Fruit fly (Drosophila melanogaster): ENCODE results near the gene ed.
A peak's percentile ranks its signal among the peaks of the same experiment; 100 is the strongest.

ed gene

DNA sequence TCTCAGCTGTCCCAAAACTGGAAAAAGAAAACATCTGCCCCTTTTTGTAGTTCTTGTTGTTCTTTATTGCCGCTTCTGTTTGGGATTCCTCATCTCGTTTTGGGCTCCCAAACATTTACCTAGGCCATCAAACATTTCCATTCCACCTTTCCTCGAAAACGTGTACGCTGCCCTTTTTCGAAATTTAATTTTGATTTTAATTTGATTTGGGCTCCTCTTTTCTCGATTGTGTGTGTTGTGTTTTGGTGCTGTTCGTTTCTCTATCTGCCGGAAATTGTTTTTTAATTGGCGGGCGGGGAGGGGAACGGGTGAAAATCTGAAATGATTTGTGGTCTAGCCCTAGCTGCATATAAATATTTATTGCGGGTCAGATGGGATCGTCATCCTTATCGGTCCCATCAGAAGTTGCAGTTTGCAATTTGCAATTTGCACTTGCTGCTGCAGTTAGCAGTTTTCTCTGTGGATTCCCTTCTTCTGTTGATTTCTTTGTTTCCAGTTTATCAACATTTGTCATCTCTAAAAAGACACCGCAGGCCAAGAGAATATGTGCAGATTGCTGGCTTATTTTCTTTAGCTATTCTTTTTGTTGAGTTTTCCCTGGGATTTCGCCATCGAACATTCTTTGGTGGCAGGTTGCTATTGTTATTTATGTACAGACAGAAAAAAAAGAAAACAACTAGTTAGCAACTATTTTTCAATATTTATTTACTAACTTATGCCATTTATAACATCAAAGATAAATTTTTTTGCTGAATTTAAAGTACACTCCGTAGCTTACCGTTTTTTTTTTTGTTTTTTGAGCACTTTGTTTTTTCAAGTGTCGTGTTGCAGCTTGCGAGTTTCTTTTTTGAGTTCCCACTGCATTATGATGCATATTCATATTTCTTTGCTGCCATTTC lies 24.0 kb downstream of the ed start (continued):
- TF ChIP-seq CG31224 (GFP tag; IDR thresholded peaks at IDR 0.05) (no peak), Six4 (GFP tag; optimal IDR thresholded peaks at IDR 0.05) (no peak), Mrtf (GFP tag; IDR thresholded peaks at IDR 0.05) (no peak), nau (GFP tag; optimal IDR thresholded peaks at IDR 0.05) (no peak), CG10147 (GFP tag; optimal IDR thresholded peaks at IDR 0.05) (no peak), CG18262 (tag; optimal IDR thresholded peaks at IDR 0.05) (peak; percentile 17), fd96Cb (tag; optimal IDR thresholded peaks at IDR 0.05) (peak; percentile 22), Blimp-1 (GFP tag; optimal IDR thresholded peaks at IDR 0.05) (peak; percentile 27), Eip74EF (GFP tag; optimal IDR thresholded peaks at IDR 0.05) (no peak), chif (GFP tag; optimal IDR thresholded peaks at IDR 0.05) (peak in 1 of 2 experiments; percentile 40), sima (GFP tag; optimal IDR thresholded peaks at IDR 0.05) (no peak), CG7357 (GFP tag; IDR thresholded peaks at IDR 0.05) (no peak), CG11093 (GFP tag; IDR thresholded peaks at IDR 0.05) (no peak), CG3838 (GFP tag; optimal IDR thresholded peaks at IDR 0.05) (no peak), bcd (GFP tag; optimal IDR thresholded peaks at IDR 0.05) (no peak), Fer3 (tag; optimal IDR thresholded peaks at IDR 0.05) (no peak), CG14667 (GFP tag; IDR thresholded peaks at IDR 0.05) (no peak), CG10543 (GFP tag; optimal IDR thresholded peaks at IDR 0.05) (no peak), pho (GFP tag; optimal IDR thresholded peaks at IDR 0.05) (no peak), CG6254 (GFP tag; optimal IDR thresholded peaks at IDR 0.05) (no peak), CG1602 (GFP tag; optimal IDR thresholded peaks at IDR 0.05) (peak; percentile 39), CG7556 (GFP tag; optimal IDR thresholded peaks at IDR 0.05) (no peak), ab (GFP tag; optimal IDR thresholded peaks at IDR 0.05) (no peak), Bgb (GFP tag; IDR thresholded peaks at IDR 0.05; ENCODE audit: partially characterized antibody) (no peak), CG6854 (GFP tag; optimal IDR thresholded peaks at IDR 0.05) (no peak), Nf-YB (GFP tag; optimal IDR thresholded peaks at IDR 0.05) (no peak), dysf (GFP tag; IDR thresholded peaks at IDR 0.05) (no peak), HmgD (GFP tag; optimal IDR thresholded peaks at IDR 0.05) (no peak), Hey (tag; optimal IDR thresholded peaks at IDR 0.05) (no peak), B-H1 (GFP tag; IDR thresholded peaks at IDR 0.05) (no peak), grau (tag; optimal IDR thresholded peaks at IDR 0.05) (no peak), ash1 (GFP tag; optimal IDR thresholded peaks at IDR 0.05) (no peak), CG8944 (GFP tag; optimal IDR thresholded peaks at IDR 0.05) (no peak), Dref (GFP tag; IDR thresholded peaks at IDR 0.05) (no peak), Mes4 (GFP tag; optimal IDR thresholded peaks at IDR 0.05) (no peak), HLH54F (GFP tag; optimal IDR thresholded peaks at IDR 0.05) (no peak), Sox102F (GFP tag; optimal IDR thresholded peaks at IDR 0.05) (peak; percentile 57), pan (optimal IDR thresholded peaks at IDR 0.05) (no peak), pan (GFP tag; optimal IDR thresholded peaks at IDR 0.05 in 1 of 2, IDR thresholded peaks at IDR 0.05 in 1 of 2) (no peak), ssp (GFP tag; IDR thresholded peaks at IDR 0.05) (0 out of 2 replicates have a peak, but pooled peaks have one; percentile 14), CG43689 (GFP tag; IDR thresholded peaks at IDR 0.05) (no peak), CG9215 (GFP tag; IDR thresholded peaks at IDR 0.05) (no peak), CG13775 (GFP tag; optimal IDR thresholded peaks at IDR 0.05) (peak; percentile 38), Dip2 (GFP tag; IDR thresholded peaks at IDR 0.05) (no peak), gfzf (GFP tag; optimal IDR thresholded peaks at IDR 0.05) (no peak), CG30403 (GFP tag; optimal IDR thresholded peaks at IDR 0.05) (peak; percentile 30), CG12236 (GFP tag; optimal IDR thresholded peaks at IDR 0.05) (no peak), bowl (GFP tag; IDR thresholded peaks at IDR 0.05) (no peak), vvl (GFP tag; IDR thresholded peaks at IDR 0.05) (peak; percentile 14; the same call in 1 of the 2 replicates), CG4328 (GFP tag; optimal IDR thresholded peaks at IDR 0.05) (no peak)
